Fruit fly (Drosophila melanogaster) whole organism: ENCODE data around the gene Sfp36F.

Experiments
- CG8478 ChIP-seq: fragments of >200 bp; optimal IDR thresholded peaks from 2 replicates; lab custom pipeline; 2018; ENCODE audit warnings: inconsistent platforms
- Dll ChIP-seq: fragments of >200 bp; optimal IDR thresholded peaks from 2 replicates; lab custom pipeline; 2017
- EcR ChIP-seq, 2 experiments: fragments of >200 bp; optimal IDR thresholded peaks; 2 replicates each; lab custom pipeline; 2017; ENCODE audit warnings: missing biosample characterization in 2 of 2, missing genetic modification characterization in 2 of 2, missing genetic modification reagents in 2 of 2
- psq ChIP-seq: fragments of >200 bp; optimal IDR thresholded peaks from 2 replicates; lab custom pipeline; 2017
- usp ChIP-seq: fragments of >200 bp; optimal IDR thresholded peaks from 2 replicates; lab custom pipeline; 2017; ENCODE audit warnings: missing biosample characterization, missing genetic modification characterization, mixed read lengths

DNA sequence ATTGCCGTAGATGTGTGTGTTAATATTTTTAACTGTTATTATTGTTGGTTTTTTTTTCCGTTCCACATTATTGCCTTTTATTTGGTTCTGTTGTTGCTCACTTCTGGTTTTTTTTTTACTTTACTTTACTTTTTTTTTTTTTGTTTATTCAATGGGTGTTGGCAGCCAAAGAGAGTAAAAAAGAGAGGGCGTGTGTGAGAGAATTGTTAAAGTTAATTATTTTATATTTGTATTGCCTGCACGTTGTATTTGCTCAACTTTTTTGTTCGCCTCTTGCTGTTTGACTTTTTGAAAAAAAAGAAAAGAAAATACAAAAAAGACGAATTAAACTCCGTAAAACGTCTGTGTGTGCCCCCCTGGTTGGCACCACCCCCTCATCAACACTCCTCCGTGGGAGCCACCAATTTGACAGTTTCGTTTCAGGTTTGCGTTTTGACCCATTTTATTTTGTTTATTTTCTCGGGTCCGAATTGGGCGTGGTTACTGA lies 35.3 kb downstream of the Sfp36F start:
- TF ChIP-seq usp (GFP tag; lab: Kevin White, UChicago) = no peak
- no peak for TF ChIP-seq CG8478
- no peak for TF ChIP-seq psq (lab: Kevin White, UChicago)
- no peak for TF ChIP-seq Dll
- no peak for TF ChIP-seq EcR (GFP tag; optimal IDR thresholded peaks at IDR 0.05; lab: Kevin White, UChicago)
